Fruit fly (Drosophila melanogaster): ENCODE data around the gene Prat2.

The Prat2 gene

dm6 chr3L:6955254-6956229, 40.9 kb upstream of the Prat2 start, which contains the start of the genes CG10077 and CG9948:
Gene CG10077 (minus strand): TSS chr3L:6955904.
Gene CG9948 (plus strand): TSS chr3L:6955991.
- TF ChIP-seq CG10631 (GFP tag; optimal IDR thresholded peaks at IDR 0.05) (peak; percentile 87), Gug (GFP tag; IDR thresholded peaks at IDR 0.05) (peak; percentile 82), topi (GFP tag; optimal IDR thresholded peaks at IDR 0.05) (peak; percentile 88), Ets96B (tag; optimal IDR thresholded peaks at IDR 0.05) (peak; percentile 90), CG16779 (tag; optimal IDR thresholded peaks at IDR 0.05) (no peak), cyc (GFP tag; optimal IDR thresholded peaks at IDR 0.05) (peak; percentile 85), CG34406 (GFP tag; optimal IDR thresholded peaks at IDR 0.05) (peak; percentile 86), Hr39 (GFP tag; optimal IDR thresholded peaks at IDR 0.05) (peak; percentile 83), acj6 (GFP tag; optimal IDR thresholded peaks at IDR 0.05) (peak; percentile 93), Eip78C (GFP tag) (peak; percentile 98), Met (GFP tag; optimal IDR thresholded peaks at IDR 0.05) (peak; percentile 90), CG11294 (GFP tag; IDR thresholded peaks at IDR 0.05) (peak; percentile 85), CG32006 (GFP tag; optimal IDR thresholded peaks at IDR 0.05) (peak; percentile 87), dac (GFP tag; optimal IDR thresholded peaks at IDR 0.05) (peak; percentile 51), ss (GFP tag; optimal IDR thresholded peaks at IDR 0.05) (peak; percentile 79 to 88), Hr38 (GFP tag; optimal IDR thresholded peaks at IDR 0.05) (no peak), fkh (GFP tag; optimal IDR thresholded peaks at IDR 0.05) (peak; percentile 93), OdsH (GFP tag; optimal IDR thresholded peaks at IDR 0.05) (peak; percentile 92), CG3032 (tag; optimal IDR thresholded peaks at IDR 0.05) (peak; percentile 91), CG15336 (GFP tag; IDR thresholded peaks at IDR 0.05) (peak; percentile 95), CG31627 (GFP tag; optimal IDR thresholded peaks at IDR 0.05) (peak; percentile 88), CG8119 (GFP tag; IDR thresholded peaks at IDR 0.05) (peak; percentile 94), CG6792 (GFP tag; optimal IDR thresholded peaks at IDR 0.05) (peak; percentile 88), vri (GFP tag; optimal IDR thresholded peaks at IDR 0.05) (peak; percentile 80), CG4318 (GFP tag; optimal IDR thresholded peaks at IDR 0.05) (no peak), Hr4 (GFP tag; optimal IDR thresholded peaks at IDR 0.05) (peak; percentile 92), esn (GFP tag; optimal IDR thresholded peaks at IDR 0.05) (peak; percentile 93), salr (GFP tag; optimal IDR thresholded peaks at IDR 0.05) (peak in 1 of 2 experiments; percentile 74), achi (GFP tag; optimal IDR thresholded peaks at IDR 0.05) (peak; percentile 90), CG11762 (GFP tag; optimal IDR thresholded peaks at IDR 0.05; ENCODE audit: insufficient read depth) (peak; percentile 83), pdm3 (GFP tag; optimal IDR thresholded peaks at IDR 0.05) (peak; percentile 90), Eip93F (GFP tag; optimal IDR thresholded peaks at IDR 0.05) (peak; percentile 86), eg (GFP tag; IDR thresholded peaks at IDR 0.05) (peak; percentile 95), svp (GFP tag) (peak; percentile 94), Ets21C (GFP tag; optimal IDR thresholded peaks at IDR 0.05) (peak; percentile 81), Smox (GFP tag; optimal IDR thresholded peaks at IDR 0.05) (peak; percentile 89), lz (GFP tag; optimal IDR thresholded peaks at IDR 0.05) (peak; percentile 90), Lpt (GFP tag; optimal IDR thresholded peaks at IDR 0.05) (no peak), CG6163 (GFP tag; IDR thresholded peaks at IDR 0.05) (peak; percentile 91), CG1621 (tag; optimal IDR thresholded peaks at IDR 0.05) (peak; percentile 87), CG6808 (GFP tag; optimal IDR thresholded peaks at IDR 0.05) (peak; percentile 84), CG11902 (GFP tag; optimal IDR thresholded peaks at IDR 0.05) (peak; percentile 76), spab (GFP tag; optimal IDR thresholded peaks at IDR 0.05) (no peak), CG8319 (GFP tag; optimal IDR thresholded peaks at IDR 0.05) (peak; percentile 75), Sox102F (GFP tag; optimal IDR thresholded peaks at IDR 0.05) (peak; percentile 90), fd85E (GFP tag; optimal IDR thresholded peaks at IDR 0.05) (no peak), Eip75B (GFP tag; optimal IDR thresholded peaks at IDR 0.05) (peak; percentile 85), CG10669 (GFP tag; optimal IDR thresholded peaks at IDR 0.05) (peak; percentile 88), Blimp-1 (GFP tag; optimal IDR thresholded peaks at IDR 0.05) (peak; percentile 67), CG3919 (GFP tag; optimal IDR thresholded peaks at IDR 0.05) (peak; percentile 91)
